Fruit fly (Drosophila melanogaster): ENCODE results near the gene Lgr3.

Lgr3 gene

DNA sequence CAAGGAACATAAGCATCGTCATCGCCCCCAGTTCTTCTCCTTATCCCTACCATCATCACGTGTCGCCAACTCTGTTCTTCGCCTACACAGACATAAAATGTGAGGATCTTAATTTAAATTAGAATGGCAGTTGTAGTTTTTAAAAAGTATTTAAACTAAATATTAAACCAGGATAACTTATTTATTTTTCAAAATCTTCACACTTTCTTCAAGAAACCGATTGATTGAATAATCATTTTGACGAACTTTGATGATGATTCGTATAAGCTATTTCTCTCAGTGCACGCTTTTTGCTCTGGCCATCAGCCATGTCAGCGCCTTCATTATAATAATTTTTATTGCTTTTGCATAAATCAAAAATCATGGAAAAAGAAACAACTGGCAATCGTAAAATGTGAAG lies 26.6 kb upstream of the Lgr3 start:
- TF ChIP-seq h (optimal IDR thresholded peaks at IDR 0.05) (no peak), Sin3A (optimal IDR thresholded peaks at IDR 0.05) (no peak), Myc (optimal IDR thresholded peaks at IDR 0.05) (no peak), insv (optimal IDR thresholded peaks at IDR 0.05) (no peak)

DNA sequence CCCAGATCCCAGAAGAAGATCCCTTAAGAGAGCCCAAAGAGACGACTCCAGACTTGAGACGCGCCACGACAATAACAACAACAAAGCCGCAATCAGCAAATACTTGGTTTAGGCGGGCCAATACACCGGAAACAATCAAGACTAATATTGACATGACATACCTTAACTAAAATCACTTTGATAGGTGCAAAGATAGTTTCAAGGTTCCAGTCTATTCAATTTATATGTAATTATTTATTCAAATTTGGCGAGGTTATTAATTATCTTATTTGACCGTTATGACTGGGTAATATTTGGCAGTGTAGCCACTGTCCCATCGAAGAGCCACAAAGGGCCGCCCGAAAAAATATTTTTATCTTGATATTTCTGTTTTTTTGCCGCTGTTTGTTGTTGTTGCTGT lies 25.1 kb upstream of the Lgr3 start:
- no peak for TF ChIP-seq Sin3A (optimal IDR thresholded peaks at IDR 0.05)
- TF ChIP-seq insv (optimal IDR thresholded peaks at IDR 0.05): no peak
- TF ChIP-seq ttk (optimal IDR thresholded peaks at IDR 0.05): no peak
- no peak for TF ChIP-seq psq (optimal IDR thresholded peaks at IDR 0.05)
- TF ChIP-seq h (optimal IDR thresholded peaks at IDR 0.05): no peak
- TF ChIP-seq Myc (optimal IDR thresholded peaks at IDR 0.05): no peak

- TF ChIP-seq psq (optimal IDR thresholded peaks at IDR 0.05): no peak
Measured at dm6 chr3R:25644172-25644571, 21.4 kb upstream of the Lgr3 start.

DNA sequence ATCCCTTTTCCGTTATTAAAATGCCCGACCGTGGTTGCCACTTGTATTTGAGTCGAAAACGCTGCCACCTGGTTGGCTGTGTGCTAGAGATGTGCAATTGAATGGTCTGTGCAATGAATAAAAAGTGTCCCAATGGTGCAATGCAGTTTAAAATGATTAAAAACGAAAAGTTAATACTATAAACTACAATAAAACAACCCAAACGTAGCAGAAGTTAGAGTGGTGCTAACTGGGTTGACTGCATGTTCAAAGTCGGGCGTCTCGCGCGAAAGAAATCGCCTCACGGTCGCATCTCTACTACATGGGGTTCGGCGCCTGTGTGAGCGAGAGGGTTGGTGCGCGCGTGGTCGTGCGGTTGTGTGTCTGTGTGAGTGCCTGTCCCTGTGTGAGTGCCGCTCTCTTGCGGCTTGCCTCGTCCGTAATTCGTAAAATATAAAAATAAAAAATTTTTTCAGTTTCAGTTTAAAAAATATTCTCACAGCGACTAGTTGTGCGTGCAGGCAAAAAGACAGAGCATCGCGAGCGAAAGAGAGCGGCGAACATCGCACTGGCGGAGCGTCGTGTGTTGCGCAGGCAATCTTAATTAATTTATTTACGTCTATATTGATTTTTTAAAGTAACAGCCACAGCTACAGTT lies 18.6 kb upstream of the Lgr3 start:
- TF ChIP-seq insv (optimal IDR thresholded peaks at IDR 0.05): no peak
- no peak for TF ChIP-seq h (optimal IDR thresholded peaks at IDR 0.05)
- no peak for TF ChIP-seq Sin3A (optimal IDR thresholded peaks at IDR 0.05)
- no peak for TF ChIP-seq psq (optimal IDR thresholded peaks at IDR 0.05)
- no peak for TF ChIP-seq Myc (optimal IDR thresholded peaks at IDR 0.05)
- no peak for TF ChIP-seq ttk (optimal IDR thresholded peaks at IDR 0.05)

DNA sequence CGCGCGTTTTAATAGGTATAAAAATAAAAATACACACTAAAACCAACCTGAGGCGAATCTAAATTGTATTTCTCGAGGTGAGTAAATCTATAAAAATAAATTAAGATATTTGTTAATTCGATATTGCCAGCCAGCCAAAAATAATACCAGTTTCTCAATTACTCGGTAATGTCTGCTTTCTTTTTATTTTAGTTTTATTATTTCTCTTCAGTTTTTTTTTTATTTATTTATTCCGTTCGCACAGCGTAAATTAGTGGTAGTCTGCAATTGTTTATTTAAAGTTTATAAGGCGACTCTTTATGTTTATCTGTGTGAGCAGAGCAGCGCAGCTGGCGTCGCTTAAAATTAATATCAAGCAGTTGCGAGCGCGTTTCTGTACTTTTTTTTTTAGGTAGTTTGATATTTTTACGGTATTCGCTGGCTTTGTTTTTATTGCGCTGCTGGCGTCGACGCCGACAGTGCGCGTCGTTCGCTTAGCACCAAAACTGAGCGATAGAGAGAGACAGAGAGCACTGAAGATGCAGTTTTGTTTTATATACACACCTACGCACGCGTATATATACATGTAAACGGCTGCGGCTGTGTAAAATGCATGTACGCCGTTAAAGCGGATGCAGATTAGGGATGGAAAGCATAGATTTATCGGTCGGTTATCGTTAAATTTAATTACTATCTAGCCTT lies 17.9 kb upstream of the Lgr3 start:
- no peak for TF ChIP-seq ttk (optimal IDR thresholded peaks at IDR 0.05)
- TF ChIP-seq h (optimal IDR thresholded peaks at IDR 0.05): no peak
- TF ChIP-seq Sin3A (optimal IDR thresholded peaks at IDR 0.05): no peak
- TF ChIP-seq psq (optimal IDR thresholded peaks at IDR 0.05): no peak

- TF ChIP-seq Myc (optimal IDR thresholded peaks at IDR 0.05) (no peak), psq (optimal IDR thresholded peaks at IDR 0.05) (no peak), h (optimal IDR thresholded peaks at IDR 0.05) (no peak)
Measured at dm6 chr3R:25648258-25648606, 17.4 kb upstream of the Lgr3 start.

DNA sequence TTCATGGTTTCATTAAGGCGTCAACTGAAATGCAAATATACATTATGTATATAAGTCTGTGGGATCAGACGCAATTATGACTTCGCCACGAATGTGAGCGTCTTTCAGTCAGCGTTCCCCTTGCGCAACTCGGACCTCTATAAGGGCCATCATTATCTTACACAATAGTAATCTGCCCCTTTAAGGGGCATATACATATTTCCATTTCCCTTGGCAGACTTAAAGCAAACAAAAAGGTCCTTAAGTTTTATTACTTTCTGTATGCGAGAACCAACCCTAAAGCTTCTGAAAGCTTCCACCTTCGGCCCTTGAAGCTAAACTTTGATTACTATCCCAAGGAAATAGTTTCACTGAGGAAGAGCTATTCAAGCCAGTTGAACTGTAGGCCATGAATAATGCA lies 15.2 kb upstream of the Lgr3 start:
- TF ChIP-seq Myc (optimal IDR thresholded peaks at IDR 0.05): no peak
- TF ChIP-seq psq (optimal IDR thresholded peaks at IDR 0.05): no peak
- no peak for TF ChIP-seq ttk (optimal IDR thresholded peaks at IDR 0.05)
- TF ChIP-seq h (optimal IDR thresholded peaks at IDR 0.05): no peak
- TF ChIP-seq insv (optimal IDR thresholded peaks at IDR 0.05): no peak
- no peak for TF ChIP-seq Sin3A (optimal IDR thresholded peaks at IDR 0.05)

- no peak for TF ChIP-seq Myc (optimal IDR thresholded peaks at IDR 0.05)
Measured at dm6 chr3R:25651414-25651813, 14.2 kb upstream of the Lgr3 start.

dm6 chr3R:25652066-25652720 lies 13.4 kb upstream of the Lgr3 start:
- no peak for TF ChIP-seq ttk (optimal IDR thresholded peaks at IDR 0.05)
- no peak for TF ChIP-seq insv (optimal IDR thresholded peaks at IDR 0.05)
- TF ChIP-seq h (optimal IDR thresholded peaks at IDR 0.05): no peak

dm6 chr3R:25659857-25660417 lies 5.7 kb upstream of the Lgr3 start:
- TF ChIP-seq ttk (optimal IDR thresholded peaks at IDR 0.05) (no peak), Sin3A (optimal IDR thresholded peaks at IDR 0.05) (no peak), Myc (optimal IDR thresholded peaks at IDR 0.05) (no peak), insv (optimal IDR thresholded peaks at IDR 0.05) (no peak), psq (optimal IDR thresholded peaks at IDR 0.05) (no peak), h (optimal IDR thresholded peaks at IDR 0.05) (no peak)

DNA sequence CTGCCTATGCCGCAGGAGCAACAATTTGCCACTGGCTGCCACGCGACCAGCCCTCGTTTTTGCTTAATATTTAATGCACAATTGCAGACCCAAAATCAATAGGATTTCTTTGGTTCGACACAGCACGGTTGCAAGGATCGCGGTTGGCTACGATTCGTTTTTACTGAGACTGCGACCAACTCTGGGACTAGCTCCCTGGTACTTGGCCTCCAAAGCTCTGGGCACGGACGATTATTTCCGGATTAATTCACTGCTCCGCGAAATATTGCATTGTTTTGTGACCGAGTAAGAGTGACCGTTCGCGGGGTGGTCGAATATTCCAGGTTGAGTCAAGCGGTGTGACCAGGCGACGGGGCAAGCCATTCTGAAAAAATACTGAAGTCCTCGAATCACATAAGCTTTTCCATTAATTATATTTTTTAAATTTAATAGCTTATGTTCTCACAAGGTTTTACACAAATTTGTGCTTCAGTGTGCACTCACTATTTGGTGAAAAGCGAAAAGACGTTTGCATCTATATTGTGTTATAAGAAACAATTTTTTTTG lies 4.6 kb upstream of the Lgr3 start, which contains the start of gene Tnks:
Gene Tnks (minus strand): TSS at position 302 of the 546 bp plus-strand sequence.
- TF ChIP-seq psq (optimal IDR thresholded peaks at IDR 0.05): no peak
- TF ChIP-seq h (optimal IDR thresholded peaks at IDR 0.05): no peak
- TF ChIP-seq Myc (optimal IDR thresholded peaks at IDR 0.05): no peak
- TF ChIP-seq insv (optimal IDR thresholded peaks at IDR 0.05): no peak
- no peak for TF ChIP-seq ttk (optimal IDR thresholded peaks at IDR 0.05)
- no peak for TF ChIP-seq Sin3A (optimal IDR thresholded peaks at IDR 0.05)

dm6 chr3R:25661531-25662193 lies 3.9 kb upstream of the Lgr3 start, which contains the start of gene RASSF8:
RASSF8 (plus strand) TSS chr3R:25661795.
- TF ChIP-seq Sin3A (optimal IDR thresholded peaks at IDR 0.05): no peak
- no peak for TF ChIP-seq insv (optimal IDR thresholded peaks at IDR 0.05)
- no peak for TF ChIP-seq ttk (optimal IDR thresholded peaks at IDR 0.05)
- TF ChIP-seq psq (optimal IDR thresholded peaks at IDR 0.05): no peak
- no peak for TF ChIP-seq Myc (optimal IDR thresholded peaks at IDR 0.05)
- TF ChIP-seq h (optimal IDR thresholded peaks at IDR 0.05): no peak
